Worm (Caenorhabditis elegans): ENCODE results near the gene ZC412.10.
"Not testable (repeated sequence)": the region's sequence is repeated elsewhere in the genome, so short reads cannot be mapped to it uniquely, and the experiment has no call there.

The ZC412.10 gene

ce11 chrV:14830267-14831175 lies 46.1 kb downstream of the ZC412.10 start (continued):
- TF ChIP-seq ceh-44 (GFP tag; IDR thresholded peaks at IDR 0.05) (0 out of 2 replicates have a peak, but pooled peaks have one; percentile 24), tra-1 (GFP tag; IDR thresholded peaks at IDR 0.05) (0 out of 2 replicates have a peak, but pooled peaks have one; percentile 38)

- peak; percentile 42 for TF ChIP-seq aha-1 (tag)
- 0 out of 2 replicates have a peak, but pooled peaks have one; percentile 16 for TF ChIP-seq mxl-2 (GFP tag; conservative IDR thresholded peaks at IDR 0.05)
- TF ChIP-seq Y105C5A.15 (GFP tag; IDR thresholded peaks at IDR 0.05) = 0 out of 2 replicates have a peak, but pooled peaks have one; percentile 26
- no peak for TF ChIP-seq daf-8 (GFP tag; IDR thresholded peaks at IDR 0.05)
- TF ChIP-seq lim-7 (GFP tag; IDR thresholded peaks at IDR 0.05) = 0 out of 2 replicates have a peak, but pooled peaks have one; percentile 9
- no peak for TF ChIP-seq dve-1 (tag; optimal IDR thresholded peaks at IDR 0.05; ENCODE audit: insufficient read depth)
- no peak for TF ChIP-seq ceh-28 (tag; optimal IDR thresholded peaks at IDR 0.05)
- TF ChIP-seq spr-1 (tag; optimal IDR thresholded peaks at IDR 0.05) = peak; percentile 1
- TF ChIP-seq duxl-1 (tag; optimal IDR thresholded peaks at IDR 0.05; ENCODE audit: poor library complexity) = peak; percentile 21
- peak; percentile 77; the same call in 1 of the 2 replicates for TF ChIP-seq zfp-3 (GFP tag; conservative IDR thresholded peaks at IDR 0.05)
- no peak for TF ChIP-seq tra-1 (GFP tag; IDR thresholded peaks at IDR 0.05)
- 0 out of 2 replicates have a peak, but pooled peaks have one; percentile 24 for TF ChIP-seq lin-38 (GFP tag; IDR thresholded peaks at IDR 0.05)
- TF ChIP-seq mdt-29 (GFP tag; IDR thresholded peaks at IDR 0.05) = no peak
- TF ChIP-seq nhr-10 (tag; optimal IDR thresholded peaks at IDR 0.05) = no peak
- no peak for TF ChIP-seq nhr-42 (GFP tag; IDR thresholded peaks at IDR 0.05)
- peak; percentile 53 for TF ChIP-seq nhr-102 (tag; optimal IDR thresholded peaks at IDR 0.05)
- peak; percentile 23; the same call in 1 of the 2 replicates for TF ChIP-seq hmg-1.1 (GFP tag; IDR thresholded peaks at IDR 0.05)
- no peak for TF ChIP-seq jun-1 (tag; optimal IDR thresholded peaks at IDR 0.05)
Observed at ce11 chrV:14828407-14828806, 48.2 kb downstream of the ZC412.10 start.

- not testable (repeated sequence) for TF ChIP-seq ceh-82 (tag; optimal IDR thresholded peaks at IDR 0.05); ama-1 (optimal IDR thresholded peaks at IDR 0.05); lin-1 (GFP tag; IDR thresholded peaks at IDR 0.05)
Observed at ce11 chrV:14826952-14827351, 49.7 kb downstream of the ZC412.10 start, which contains the start of gene nspa-8. Gene nspa-8 (minus strand): TSS chrV:14827052.
